Worm (Caenorhabditis elegans) whole organism, young adult: ENCODE data around the gene srw-123.

Experiments used
- F37B4.10 ChIP-seq: fragments of 200-800 bp; sonication (Bioruptor generic); IDR thresholded peaks from 2 replicates; pipeline ENCODE4 v1.3.6; 2022; ENCODE audit warnings: missing genetic modification characterization, missing compliant biosample characterization
- F39B2.1 ChIP-seq: fragments of 200-800 bp; sonication (Bioruptor generic); IDR thresholded peaks from 2 replicates; pipeline ENCODE4 v1.3.6; 2022; ENCODE audit warnings: missing genetic modification reagents, missing genetic modification characterization, missing compliant biosample characterization
- K12H6.12 ChIP-seq: fragments of 200-800 bp; sonication (Bioruptor generic); optimal IDR thresholded peaks from 2 replicates; lab custom pipeline; 2018; ENCODE audit warnings: mild to moderate bottlenecking, missing genetic modification characterization, missing compliant biosample characterization
- Y53G8AR.9 ChIP-seq: fragments of 200-800 bp; sonication (Bioruptor generic); conservative IDR thresholded peaks from 2 replicates; pipeline ENCODE4 v1.3.6; 2022; ENCODE audit warnings: missing genetic modification reagents, missing genetic modification characterization, missing compliant biosample characterization
- aptf-2 ChIP-seq: fragments of 200-800 bp; sonication (Bioruptor generic); conservative IDR thresholded peaks from 2 replicates; pipeline ENCODE4 v1.3.6; 2022; ENCODE audit warnings: missing genetic modification reagents, missing genetic modification characterization, missing compliant biosample characterization
- aptf-3 ChIP-seq: fragments of 200-800 bp; sonication (Bioruptor generic); IDR thresholded peaks from 2 replicates; pipeline ENCODE4 v1.3.6; 2022; ENCODE audit warnings: missing genetic modification characterization, missing compliant biosample characterization
- athp-1 ChIP-seq: sonication (generic microtip); optimal IDR thresholded peaks from 2 replicates; lab custom pipeline; 2017; ENCODE audit warnings: mild to moderate bottlenecking, missing genetic modification characterization, missing compliant biosample characterization
- cebp-2 ChIP-seq: fragments of 200-800 bp; sonication (Bioruptor generic); IDR thresholded peaks from 2 replicates; pipeline ENCODE4 v1.3.6; 2022; ENCODE audit warnings: missing genetic modification characterization, missing compliant biosample characterization
- ets-4 ChIP-seq: fragments of 200-800 bp; sonication (Bioruptor generic); optimal IDR thresholded peaks from 2 replicates; lab custom pipeline; 2018; ENCODE audit warnings: mild to moderate bottlenecking, missing genetic modification characterization, missing compliant biosample characterization
- let-607 ChIP-seq, 2 experiments: fragments of 200-800 bp in 1 of 2; sonication (Bioruptor generic) in 1 of 2; sonication (generic microtip) in 1 of 2; optimal IDR thresholded peaks; 2 replicates each; lab custom pipeline; 2016 to 2018; ENCODE audit warnings: mild to moderate bottlenecking in 2 of 2, missing compliant biosample characterization in 2 of 2, missing genetic modification characterization in 2 of 2, moderate library complexity in 2 of 2, missing genotype in 1 of 2
- pbrm-1 ChIP-seq: fragments of 200-800 bp; sonication (Bioruptor generic); IDR thresholded peaks from 2 replicates; pipeline ENCODE4 v1.3.6; 2022; ENCODE audit warnings: missing genetic modification reagents, missing genetic modification characterization, missing compliant biosample characterization
- ztf-25 ChIP-seq: fragments of 200-800 bp; sonication (Bioruptor generic); IDR thresholded peaks from 2 replicates; pipeline ENCODE4 v1.3.6; 2022; ENCODE audit warnings: missing genetic modification reagents, missing genetic modification characterization, missing compliant biosample characterization

DNA sequence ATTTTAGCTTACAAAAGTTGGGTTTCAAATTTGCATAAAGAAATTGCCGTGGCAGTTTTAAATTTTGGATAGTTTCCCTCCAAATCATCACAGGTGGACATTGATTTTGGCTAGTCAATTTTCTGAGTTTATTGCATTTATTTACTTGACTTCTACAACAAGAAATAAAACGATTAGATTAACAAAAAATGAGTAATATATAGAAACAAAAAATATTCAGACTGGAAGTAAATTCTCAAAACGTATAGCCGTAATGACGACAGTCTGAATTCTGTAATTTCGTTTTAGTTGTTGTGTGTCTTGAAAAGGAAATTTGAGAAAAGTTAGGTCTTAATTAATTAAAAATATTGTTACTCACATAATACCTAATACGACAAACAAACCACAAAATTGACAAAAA is 36.7 kb downstream of the srw-123 start, which contains the start of gene srw-141:
- TF ChIP-seq pbrm-1 (GFP tag; lab: Robert Waterston, UW) (no peak), F37B4.10 (GFP tag; lab: Robert Waterston, UW) (no peak), F39B2.1 (GFP tag; lab: Robert Waterston, UW) (no peak), ztf-25 (GFP tag; lab: Robert Waterston, UW) (no peak), aptf-2 (no peak), aptf-3 (GFP tag; lab: Robert Waterston, UW) (no peak), K12H6.12 (tag; lab: Kevin White, UChicago) (no peak), let-607 (tag; optimal IDR thresholded peaks at IDR 0.05; lab: Kevin White, UChicago) (no peak), ets-4 (GFP tag; lab: Kevin White, UChicago) (no peak), cebp-2 (GFP tag; lab: Robert Waterston, UW) (no peak), Y53G8AR.9 (GFP tag; lab: Robert Waterston, UW) (no peak), athp-1 (tag; lab: Kevin White, UChicago) (no peak)
